Worm (Caenorhabditis elegans): ENCODE results near the gene T26H8.5.
A peak's percentile ranks its signal among the peaks of the same experiment; 100 is the strongest.

The T26H8.5 gene

DNA sequence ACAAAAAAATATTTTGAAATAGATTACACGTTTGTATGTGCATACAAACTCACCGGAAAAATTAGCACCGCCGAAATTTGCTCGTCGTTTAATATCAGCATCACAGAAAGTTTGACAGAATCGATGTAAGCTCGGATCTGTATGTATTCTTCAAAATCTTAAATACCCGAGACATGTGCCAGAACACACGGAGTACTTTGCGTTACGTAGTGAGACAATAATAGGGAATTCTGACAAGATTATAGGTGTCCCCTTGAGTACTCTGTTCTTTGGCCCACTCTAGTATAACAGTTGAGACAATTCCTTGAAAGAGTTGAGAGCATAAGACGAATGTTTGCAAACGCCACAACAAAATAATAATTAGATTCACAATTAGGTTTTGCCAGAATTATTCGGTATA lies 1.8 kb downstream of the T26H8.5 start, which contains the start of gene srx-48:
Gene srx-48 (minus strand): TSS at position 101 of the 400 bp plus-strand sequence.
- TF ChIP-seq ceh-6 (GFP tag; optimal IDR thresholded peaks at IDR 0.05): no peak

DNA sequence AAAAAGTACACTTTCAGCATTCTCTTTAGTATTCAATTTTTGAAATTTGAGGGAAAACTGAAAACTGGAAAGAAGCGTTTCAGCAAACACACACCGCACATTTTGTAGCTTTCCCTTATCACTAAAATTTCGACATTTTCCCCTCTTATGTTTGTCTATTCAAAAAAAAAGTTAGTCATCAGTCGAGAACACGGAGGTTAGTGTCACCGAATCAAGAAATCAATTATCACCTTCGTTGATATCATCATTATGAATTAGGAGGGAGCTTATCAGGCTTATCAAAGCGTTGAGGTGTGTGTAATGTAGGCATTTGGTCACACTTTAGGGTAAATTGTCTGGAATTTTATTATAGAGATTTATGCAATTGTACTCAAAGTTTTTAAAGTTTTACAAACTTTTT lies 6.8 kb downstream of the T26H8.5 start, which contains the start of gene cpr-3:
Gene cpr-3 (minus strand): TSS at position 104 of the 400 bp plus-strand sequence.
- no peak for TF ChIP-seq fax-1 (tag; optimal IDR thresholded peaks at IDR 0.05)
- no peak for TF ChIP-seq hlh-30 (tag; optimal IDR thresholded peaks at IDR 0.05; ENCODE audit: insufficient read depth)
- TF ChIP-seq fkh-6 (tag; optimal IDR thresholded peaks at IDR 0.05): no peak
- peak; percentile 66 for TF ChIP-seq elt-2 (tag; optimal IDR thresholded peaks at IDR 0.05)
- no peak for TF ChIP-seq dmd-4 (tag; optimal IDR thresholded peaks at IDR 0.05; ENCODE audit: borderline replicate concordance)

DNA sequence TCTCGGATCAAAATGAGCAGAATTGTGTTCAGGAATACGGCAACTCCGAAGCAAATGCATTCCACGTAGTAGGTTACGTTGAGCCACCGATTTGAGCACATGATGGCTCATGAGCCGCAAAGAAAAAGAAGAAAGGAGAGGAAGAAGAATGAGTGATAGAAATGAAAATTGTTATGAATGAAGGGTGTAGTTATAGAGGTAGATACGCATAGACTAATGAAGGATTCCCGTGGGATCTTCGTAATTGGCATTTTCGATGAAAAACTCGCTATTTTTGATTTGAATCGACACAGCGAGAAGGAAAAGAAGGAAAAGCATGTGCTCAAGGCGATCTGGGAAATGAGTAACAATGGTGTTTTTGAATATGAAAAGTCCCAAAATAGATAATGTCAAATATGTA lies 11.5 kb downstream of the T26H8.5 start, which contains the start of gene str-96:
Gene str-96 (minus strand): TSS at position 101 of the 400 bp plus-strand sequence.
- TF ChIP-seq pat-9 (tag; optimal IDR thresholded peaks at IDR 0.05): no peak
- no peak for TF ChIP-seq rnt-1 (tag; optimal IDR thresholded peaks at IDR 0.05)
- TF ChIP-seq zip-5 (tag; optimal IDR thresholded peaks at IDR 0.05): no peak
- TF ChIP-seq sox-2 (GFP tag; IDR thresholded peaks at IDR 0.05): no peak
- no peak for TF ChIP-seq gmeb-2 (tag; optimal IDR thresholded peaks at IDR 0.05)
- TF ChIP-seq tbx-7 (tag; optimal IDR thresholded peaks at IDR 0.05): no peak
- no peak for TF ChIP-seq lim-6 (tag; optimal IDR thresholded peaks at IDR 0.05)
- TF ChIP-seq sdc-2 (tag; optimal IDR thresholded peaks at IDR 0.05): no peak
- no peak for TF ChIP-seq ceh-31 (tag; optimal IDR thresholded peaks at IDR 0.05)
- TF ChIP-seq nhr-11 (tag; optimal IDR thresholded peaks at IDR 0.05): no peak
- no peak for TF ChIP-seq mec-3 (tag; optimal IDR thresholded peaks at IDR 0.05; ENCODE audit: borderline replicate concordance)
- no peak for TF ChIP-seq elt-4 (tag; optimal IDR thresholded peaks at IDR 0.05)
- no peak for TF ChIP-seq fkh-6 (tag; optimal IDR thresholded peaks at IDR 0.05)
- TF ChIP-seq eyg-1 (tag; optimal IDR thresholded peaks at IDR 0.05): no peak
- no peak for TF ChIP-seq T23F11.4 (GFP tag; optimal IDR thresholded peaks at IDR 0.05)
- TF ChIP-seq che-1 (tag; optimal IDR thresholded peaks at IDR 0.05): no peak

DNA sequence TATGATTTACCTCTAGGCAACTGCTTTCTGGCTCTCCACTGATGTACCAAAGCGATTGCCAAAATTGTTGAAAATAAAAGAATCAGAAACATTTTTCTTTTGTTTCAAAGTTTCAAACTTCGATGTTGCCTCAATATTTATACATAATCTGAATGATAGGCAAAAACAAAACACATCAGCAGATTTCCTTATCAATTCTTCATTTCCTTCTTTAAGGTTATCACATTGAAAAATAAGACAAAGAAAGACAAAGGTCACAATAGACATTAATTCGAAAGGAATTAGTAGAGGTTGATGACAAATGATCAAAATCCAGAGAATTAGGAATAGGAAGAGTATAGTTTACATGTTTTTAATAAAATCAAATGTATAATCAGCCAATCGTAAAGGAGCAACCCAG lies 14.4 kb downstream of the T26H8.5 start, which contains the start of gene cyp-34A2:
Gene cyp-34A2 (minus strand): TSS at position 101 of the 400 bp plus-strand sequence.
- TF ChIP-seq hlh-30 (tag; optimal IDR thresholded peaks at IDR 0.05; ENCODE audit: insufficient read depth) (no peak), T23F11.4 (GFP tag; optimal IDR thresholded peaks at IDR 0.05) (no peak), ref-2 (tag; optimal IDR thresholded peaks at IDR 0.05) (no peak), lim-6 (tag; optimal IDR thresholded peaks at IDR 0.05) (no peak), C38D4.7 (GFP tag; optimal IDR thresholded peaks at IDR 0.05) (no peak), unc-55 (GFP tag; optimal IDR thresholded peaks at IDR 0.05) (no peak), pag-3 (tag; optimal IDR thresholded peaks at IDR 0.05; ENCODE audit: borderline replicate concordance) (no peak), fkh-10 (GFP tag; optimal IDR thresholded peaks at IDR 0.05) (no peak), ttx-3 (tag; optimal IDR thresholded peaks at IDR 0.05) (no peak)

DNA sequence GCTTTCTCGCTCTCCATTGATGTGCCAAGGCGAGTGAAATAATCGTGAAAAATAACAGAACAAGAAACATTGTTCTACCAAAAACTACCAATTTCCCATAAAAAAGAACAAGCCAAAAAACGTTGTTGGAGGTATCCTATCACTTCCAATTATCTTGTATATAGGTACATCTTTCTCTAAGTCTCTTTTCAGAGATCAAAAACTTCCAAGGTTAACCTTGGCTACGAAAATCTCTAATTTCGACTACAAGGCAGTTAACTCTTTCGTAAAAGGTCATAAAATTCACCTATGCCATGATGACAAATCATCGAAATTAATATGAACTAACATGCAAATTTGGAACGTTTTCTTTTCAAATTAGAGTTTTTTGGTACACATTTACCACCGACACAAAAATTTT lies 17.5 kb downstream of the T26H8.5 start, which contains the start of gene cyp-34A1:
Gene cyp-34A1 (minus strand): TSS at position 101 of the 400 bp plus-strand sequence.
- TF ChIP-seq che-1 (tag; optimal IDR thresholded peaks at IDR 0.05): no peak
- TF ChIP-seq C08G9.2 (tag; optimal IDR thresholded peaks at IDR 0.05): no peak
- no peak for TF ChIP-seq ceh-18 (tag; optimal IDR thresholded peaks at IDR 0.05)
- no peak for TF ChIP-seq eyg-1 (tag; optimal IDR thresholded peaks at IDR 0.05)
- TF ChIP-seq K02D7.2 (tag; optimal IDR thresholded peaks at IDR 0.05): no peak
- no peak for TF ChIP-seq sox-2 (GFP tag; IDR thresholded peaks at IDR 0.05)
- no peak for TF ChIP-seq K09A11.1 (tag; optimal IDR thresholded peaks at IDR 0.05; ENCODE audit: insufficient read depth)
- TF ChIP-seq nhr-232 (tag; optimal IDR thresholded peaks at IDR 0.05): no peak
- no peak for TF ChIP-seq lim-6 (tag; optimal IDR thresholded peaks at IDR 0.05)
- TF ChIP-seq mec-3 (tag; optimal IDR thresholded peaks at IDR 0.05; ENCODE audit: borderline replicate concordance): no peak
- TF ChIP-seq ahr-1 (tag; optimal IDR thresholded peaks at IDR 0.05): no peak
- no peak for TF ChIP-seq dve-1 (tag; optimal IDR thresholded peaks at IDR 0.05)

Data from whole organism, late embryonic.